Worm (Caenorhabditis elegans): Measurements from ENCODE around the gene srw-6.

DNA sequence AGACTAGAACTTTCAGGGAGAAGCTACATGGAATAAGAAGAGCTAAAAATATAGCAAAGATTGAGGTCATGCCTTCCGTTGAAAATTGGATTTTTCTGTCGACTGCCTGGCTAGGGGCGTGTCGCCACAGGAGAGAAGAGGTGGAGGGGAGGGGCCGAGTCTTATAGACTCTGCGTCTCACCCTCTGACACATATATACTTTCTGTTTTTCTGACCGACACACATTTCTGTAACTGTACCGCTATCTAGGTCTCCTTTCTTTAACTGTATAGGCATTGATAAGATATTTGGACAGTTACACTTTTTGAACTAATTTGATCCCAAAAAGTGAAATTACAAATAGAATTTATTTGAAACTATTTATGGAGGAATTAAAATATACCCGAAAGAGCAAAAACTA lies 33.0 kb downstream of the srw-6 start:
- TF ChIP-seq ref-1 (GFP tag; conservative IDR thresholded peaks at IDR 0.05) = no peak
- no peak for TF ChIP-seq klf-2 (GFP tag; conservative IDR thresholded peaks at IDR 0.05)
